Worm (Caenorhabditis elegans) whole organism, young adult: Measurements from ENCODE around the gene bath-44.

Experiments
- D2030.7 ChIP-seq: fragments of 200-800 bp; sonication (Bioruptor generic); IDR thresholded peaks from 2 replicates; pipeline ENCODE4 v1.3.6; 2022; ENCODE audit warnings: missing genetic modification reagents, missing genetic modification characterization, missing compliant biosample characterization
- F23B12.7 ChIP-seq: sonication (generic microtip); optimal IDR thresholded peaks from 2 replicates; lab custom pipeline; 2017; ENCODE audit warnings: missing genetic modification characterization, mild to moderate bottlenecking, missing compliant biosample characterization, antibody characterized with exemption, moderate library complexity; ENCODE audit not compliant: insufficient read depth
- F33H1.4 ChIP-seq: fragments of 200-800 bp; sonication (Bioruptor generic); IDR thresholded peaks from 2 replicates; pipeline ENCODE4 v1.3.6; 2022; ENCODE audit warnings: missing genetic modification reagents, missing genetic modification characterization, missing compliant biosample characterization
- Y56A3A.18 ChIP-seq: fragments of 200-800 bp; sonication (Bioruptor generic); IDR thresholded peaks from 2 replicates; pipeline ENCODE4 v1.3.6; 2022; ENCODE audit warnings: missing genetic modification reagents, missing genetic modification characterization, missing compliant biosample characterization
- Y67H2A.10 ChIP-seq: fragments of 200-800 bp; sonication (Bioruptor generic); conservative IDR thresholded peaks from 2 replicates; pipeline ENCODE4 v1.3.6; 2022; ENCODE audit warnings: missing genetic modification reagents, missing genetic modification characterization, missing compliant biosample characterization
- ama-1 ChIP-seq, 3 experiments: fragments of 150-350 bp in 1 of 3; sonication (generic microtip) in 2 of 3; optimal IDR thresholded peaks; 2 replicates each; lab custom pipeline; 2014 to 2018; ENCODE audit warnings: missing biosample characterization in 2 of 3, missing genetic modification characterization in 2 of 3, missing genetic modification reagents in 2 of 3
- aptf-2 ChIP-seq: fragments of 200-800 bp; sonication (Bioruptor generic); conservative IDR thresholded peaks from 2 replicates; pipeline ENCODE4 v1.3.6; 2022; ENCODE audit warnings: missing genetic modification reagents, missing genetic modification characterization, missing compliant biosample characterization
- aptf-3 ChIP-seq: fragments of 200-800 bp; sonication (Bioruptor generic); IDR thresholded peaks from 2 replicates; pipeline ENCODE4 v1.3.6; 2022; ENCODE audit warnings: missing genetic modification characterization, missing compliant biosample characterization
- attf-3 ChIP-seq: fragments of 200-800 bp; sonication (Bioruptor generic); conservative IDR thresholded peaks from 2 replicates; pipeline ENCODE4 v1.3.6; 2022; ENCODE audit warnings: missing genetic modification reagents, missing genetic modification characterization, missing compliant biosample characterization
- attf-6 ChIP-seq: fragments of 200-800 bp; sonication (Bioruptor generic); IDR thresholded peaks from 2 replicates; pipeline ENCODE4 v1.3.6; 2022; ENCODE audit warnings: missing genetic modification reagents, missing genetic modification characterization, missing compliant biosample characterization
- ccch-3 ChIP-seq: fragments of 200-800 bp; sonication (Bioruptor generic); optimal IDR thresholded peaks from 2 replicates; lab custom pipeline; 2018; ENCODE audit warnings: mild to moderate bottlenecking, missing genetic modification characterization, missing compliant biosample characterization
- ceh-100 ChIP-seq: fragments of 200-800 bp; sonication (Bioruptor generic); IDR thresholded peaks from 2 replicates; pipeline ENCODE4 v1.3.6; 2022; ENCODE audit warnings: missing genetic modification reagents, missing genetic modification characterization, missing compliant biosample characterization
- ceh-40 ChIP-seq: fragments of 200-800 bp; sonication (Bioruptor generic); IDR thresholded peaks from 2 replicates; pipeline ENCODE4 v1.3.6; 2022; ENCODE audit warnings: missing genetic modification characterization, missing compliant biosample characterization
- ceh-58 ChIP-seq: fragments of 200-800 bp; sonication (Bioruptor generic); IDR thresholded peaks from 2 replicates; pipeline ENCODE4 v1.3.6; 2022; ENCODE audit warnings: missing genetic modification characterization, missing compliant biosample characterization
- ceh-79 ChIP-seq: sonication (generic microtip); optimal IDR thresholded peaks from 2 replicates; lab custom pipeline; 2017; ENCODE audit warnings: mild to moderate bottlenecking, missing genetic modification characterization, missing compliant biosample characterization
- ceh-91 ChIP-seq: fragments of 200-800 bp; sonication (Bioruptor generic); IDR thresholded peaks from 2 replicates; pipeline ENCODE4 v1.3.6; 2022; ENCODE audit warnings: missing genetic modification reagents, missing genetic modification characterization, missing compliant biosample characterization
- die-1 ChIP-seq: sonication (generic microtip); optimal IDR thresholded peaks from 2 replicates; lab custom pipeline; 2016; ENCODE audit warnings: missing genotype, mild to moderate bottlenecking, missing genetic modification characterization, missing compliant biosample characterization
- dpff-1 ChIP-seq: sonication (generic microtip); optimal IDR thresholded peaks from 2 replicates; lab custom pipeline; 2017; ENCODE audit warnings: mild to moderate bottlenecking, missing genetic modification characterization, missing compliant biosample characterization
- dpl-1 ChIP-seq: fragments of 150-350 bp; optimal IDR thresholded peaks from 2 replicates; lab custom pipeline; 2014; ENCODE audit warnings: missing biosample characterization, missing genetic modification reagents, missing genetic modification characterization
- efl-1 ChIP-seq: fragments of 150-350 bp; optimal IDR thresholded peaks from 2 replicates; lab custom pipeline; 2014; ENCODE audit warnings: missing biosample characterization, missing genetic modification reagents, missing genetic modification characterization
- egrh-3 ChIP-seq: fragments of 200-800 bp; sonication (Bioruptor generic); IDR thresholded peaks from 2 replicates; pipeline ENCODE4 v1.3.6; 2022; ENCODE audit warnings: missing genetic modification reagents, missing genetic modification characterization, missing compliant biosample characterization
- hmg-1.2 ChIP-seq: fragments of 200-800 bp; sonication (Bioruptor generic); IDR thresholded peaks from 2 replicates; pipeline ENCODE4 v1.3.6; 2022; ENCODE audit warnings: missing genetic modification reagents, missing genetic modification characterization, missing compliant biosample characterization
- hsf-1 ChIP-seq: fragments of 200-800 bp; sonication (Bioruptor generic); IDR thresholded peaks from 2 replicates; pipeline ENCODE4 v1.3.6; 2022; ENCODE audit warnings: missing genetic modification reagents, missing genetic modification characterization, missing compliant biosample characterization
- let-526 ChIP-seq: fragments of 200-800 bp; sonication (Bioruptor generic); IDR thresholded peaks from 2 replicates; pipeline ENCODE4 v1.3.6; 2022; ENCODE audit warnings: missing genetic modification reagents, missing genetic modification characterization, missing compliant biosample characterization
- let-607 ChIP-seq, 2 experiments: fragments of 200-800 bp in 1 of 2; sonication (Bioruptor generic) in 1 of 2; sonication (generic microtip) in 1 of 2; optimal IDR thresholded peaks; 2 replicates each; lab custom pipeline; 2016 to 2018; ENCODE audit warnings: mild to moderate bottlenecking in 2 of 2, missing compliant biosample characterization in 2 of 2, missing genetic modification characterization in 2 of 2, moderate library complexity in 2 of 2, missing genotype in 1 of 2
- lin-26 ChIP-seq: fragments of 200-800 bp; sonication (Bioruptor generic); IDR thresholded peaks from 2 replicates; pipeline ENCODE4 v1.3.6; 2022; ENCODE audit warnings: missing genetic modification reagents, missing genetic modification characterization, missing compliant biosample characterization
- lin-54 ChIP-seq: fragments of 200-800 bp; sonication (Bioruptor generic); optimal IDR thresholded peaks from 2 replicates; lab custom pipeline; 2018; ENCODE audit warnings: mild to moderate bottlenecking, missing genetic modification characterization, missing compliant biosample characterization
- lir-1 ChIP-seq: fragments of 200-800 bp; sonication (Bioruptor generic); conservative IDR thresholded peaks from 2 replicates; pipeline ENCODE4 v1.3.6; 2022; ENCODE audit warnings: missing genetic modification reagents, missing genetic modification characterization, missing compliant biosample characterization
- lsl-1 ChIP-seq: fragments of 200-800 bp; sonication (Bioruptor generic); optimal IDR thresholded peaks from 2 replicates; lab custom pipeline; 2018; ENCODE audit warnings: mild to moderate bottlenecking, missing genetic modification characterization, moderate library complexity, missing compliant biosample characterization
- madf-3 ChIP-seq: fragments of 200-800 bp; sonication (Bioruptor generic); IDR thresholded peaks from 2 replicates; pipeline ENCODE4 v1.3.6; 2022; ENCODE audit warnings: missing genetic modification reagents, missing genetic modification characterization, missing compliant biosample characterization
- madf-6 ChIP-seq: fragments of 200-800 bp; sonication (Bioruptor generic); IDR thresholded peaks from 2 replicates; pipeline ENCODE4 v1.3.6; 2022; ENCODE audit warnings: missing genetic modification reagents, missing genetic modification characterization, missing compliant biosample characterization
- mcd-1 ChIP-seq: fragments of 200-800 bp; sonication (Bioruptor generic); IDR thresholded peaks from 2 replicates; pipeline ENCODE4 v1.3.6; 2022; ENCODE audit warnings: missing genetic modification reagents, missing genetic modification characterization, missing compliant biosample characterization
- nfya-1 ChIP-seq: sonication (generic microtip); optimal IDR thresholded peaks from 2 replicates; lab custom pipeline; 2017; ENCODE audit warnings: antibody characterized with exemption, missing compliant biosample characterization, missing genetic modification characterization, borderline replicate concordance; ENCODE audit not compliant: insufficient read depth
- nhr-179 ChIP-seq: sonication (generic microtip); optimal IDR thresholded peaks from 2 replicates; lab custom pipeline; 2016; ENCODE audit warnings: mild to moderate bottlenecking, missing genetic modification characterization, missing compliant biosample characterization
- nhr-27 ChIP-seq: fragments of 200-800 bp; sonication (Bioruptor generic); optimal IDR thresholded peaks from 2 replicates; lab custom pipeline; 2018; ENCODE audit warnings: mild to moderate bottlenecking, missing genetic modification characterization, moderate library complexity, missing compliant biosample characterization
- pbrm-1 ChIP-seq: fragments of 200-800 bp; sonication (Bioruptor generic); IDR thresholded peaks from 2 replicates; pipeline ENCODE4 v1.3.6; 2022; ENCODE audit warnings: missing genetic modification reagents, missing genetic modification characterization, missing compliant biosample characterization
- rpc-1 ChIP-seq, 2 experiments: fragments of 150-350 bp in 1 of 2; sonication (generic microtip) in 1 of 2; optimal IDR thresholded peaks; 2 replicates each; lab custom pipeline; 2014 to 2018; ENCODE audit warnings: missing biosample characterization in 1 of 2, missing genetic modification characterization in 1 of 2, missing genetic modification reagents in 1 of 2, missing genotype in 1 of 2
- snpc-4 ChIP-seq, 5 experiments: fragments of 150-350 bp in 1 of 5; sonication (generic microtip) in 4 of 5; optimal IDR thresholded peaks; 2 replicates each; lab custom pipeline; 2014 to 2018; ENCODE audit warnings: missing genetic modification characterization in 5 of 5, missing biosample characterization in 3 of 5, antibody characterized with exemption in 2 of 5, mild to moderate bottlenecking in 2 of 5, missing compliant biosample characterization in 2 of 5, missing genotype in 2 of 5, moderate library complexity in 2 of 5, missing genetic modification reagents in 1 of 5
- sptf-2 ChIP-seq: fragments of 200-800 bp; sonication (Bioruptor generic); optimal IDR thresholded peaks from 2 replicates; lab custom pipeline; 2018; ENCODE audit warnings: mild to moderate bottlenecking, missing genetic modification characterization, missing compliant biosample characterization
- tlf-1 ChIP-seq: fragments of 200-800 bp; sonication (Bioruptor generic); optimal IDR thresholded peaks from 2 replicates; lab custom pipeline; 2018; ENCODE audit warnings: mild to moderate bottlenecking, missing genetic modification characterization, missing compliant biosample characterization
- unc-62 ChIP-seq: fragments of 150-350 bp; optimal IDR thresholded peaks from 2 replicates; lab custom pipeline; 2014; ENCODE audit warnings: missing biosample characterization, missing genetic modification reagents, missing genetic modification characterization
- zfh-2 ChIP-seq: fragments of 200-800 bp; sonication (Bioruptor generic); conservative IDR thresholded peaks from 2 replicates; pipeline ENCODE4 v1.3.6; 2022; ENCODE audit warnings: missing genetic modification reagents, missing genetic modification characterization, missing compliant biosample characterization
- zim-3 ChIP-seq: sonication (generic microtip); optimal IDR thresholded peaks from 2 replicates; lab custom pipeline; 2017; ENCODE audit warnings: mild to moderate bottlenecking, missing genetic modification characterization, moderate library complexity, missing compliant biosample characterization
- ztf-18 ChIP-seq: sonication (generic microtip); optimal IDR thresholded peaks from 2 replicates; lab custom pipeline; 2016; ENCODE audit warnings: missing genotype, mild to moderate bottlenecking, missing genetic modification characterization, missing compliant biosample characterization
- ztf-25 ChIP-seq: fragments of 200-800 bp; sonication (Bioruptor generic); IDR thresholded peaks from 2 replicates; pipeline ENCODE4 v1.3.6; 2022; ENCODE audit warnings: missing genetic modification reagents, missing genetic modification characterization, missing compliant biosample characterization

The bath-44 gene

DNA sequence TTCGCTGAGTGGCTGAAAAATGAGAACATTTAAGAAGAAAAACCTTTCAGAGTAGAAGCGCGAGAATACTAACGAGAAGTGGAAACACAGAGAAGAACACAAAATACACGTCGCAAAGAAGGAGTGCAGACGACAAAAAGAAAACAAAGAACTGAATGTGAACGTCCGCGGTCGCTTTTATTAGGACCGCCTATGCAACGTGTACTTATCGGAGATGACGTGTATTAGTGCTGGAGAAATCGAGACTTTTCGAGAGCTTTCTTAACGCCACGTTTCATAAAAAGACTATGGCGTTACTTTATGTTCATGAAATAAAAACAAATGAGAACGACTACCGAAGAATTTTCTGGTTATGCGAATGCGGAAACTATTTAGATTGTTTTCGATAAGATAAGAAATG, 42.2 kb upstream of the bath-44 start, which contains the start of gene hsp-4:
hsp-4 (minus strand) TSS at position 139 of the 400 bp plus-strand sequence.
- TF ChIP-seq aptf-2 (GFP tag; lab: Robert Waterston, UW), result 0 out of 2 replicates have a peak, but pooled peaks have one; percentile 9
- TF ChIP-seq dpff-1 (tag; lab: Kevin White, UChicago), result no peak
- TF ChIP-seq lin-26, result no peak
- no peak for TF ChIP-seq dpl-1 (GFP tag; lab: Kevin White, UChicago)
- peak in 1 of 2 experiments; percentile 70 for TF ChIP-seq let-607 (tag; optimal IDR thresholded peaks at IDR 0.05; lab: Kevin White, UChicago)
- TF ChIP-seq hsf-1, result peak; percentile 54; the same call in 1 of the 2 replicates
- no peak for TF ChIP-seq madf-3
- no peak for TF ChIP-seq zfh-2 (GFP tag; lab: Robert Waterston, UW)
- no peak for TF ChIP-seq ccch-3 (GFP tag; lab: Kevin White, UChicago)
- TF ChIP-seq, all 124 proteins: peak for 3

DNA sequence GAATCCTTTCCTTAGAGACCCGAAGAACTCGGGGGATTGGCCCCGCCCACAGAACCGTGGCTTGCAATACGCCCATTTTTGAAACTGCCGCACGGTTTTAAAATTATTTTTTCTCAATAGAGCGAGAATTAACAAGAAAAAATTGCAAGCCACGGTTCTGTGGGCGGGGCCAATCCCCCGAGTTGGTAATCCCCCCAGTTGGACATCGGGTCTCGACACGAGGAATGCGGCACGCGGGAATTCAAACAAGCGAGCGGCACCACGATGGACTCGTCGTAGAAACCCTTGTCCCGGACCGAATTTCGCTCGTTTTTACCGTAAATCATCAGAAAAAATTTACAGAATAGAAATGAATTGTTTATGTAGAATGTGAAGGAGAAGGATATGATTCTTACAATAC, 41.7 kb upstream of the bath-44 start:
- TF ChIP-seq nhr-27 (tag; lab: Kevin White, UChicago) (no peak), ceh-79 (tag; lab: Kevin White, UChicago) (no peak), ceh-100 (GFP tag; lab: Robert Waterston, UW) (peak; percentile 70), ceh-91 (GFP tag; lab: Robert Waterston, UW) (peak; percentile 58), lsl-1 (peak; percentile 65), F33H1.4 (GFP tag; lab: Robert Waterston, UW) (peak; percentile 76), ceh-58 (no peak), lin-54 (GFP tag; lab: Kevin White, UChicago) (peak; percentile 77), unc-62 (GFP tag; lab: Kevin White, UChicago) (no peak), pbrm-1 (GFP tag; lab: Robert Waterston, UW) (0 out of 2 replicates have a peak, but pooled peaks have one; percentile 16), attf-3 (GFP tag; lab: Robert Waterston, UW) (0 out of 2 replicates have a peak, but pooled peaks have one; percentile 8), ztf-18 (tag; lab: Kevin White, UChicago) (peak; percentile 30), ztf-25 (GFP tag; lab: Robert Waterston, UW) (no peak), dpl-1 (GFP tag; lab: Kevin White, UChicago) (peak; percentile 40), lir-1 (no peak), snpc-4 (GFP tag; optimal IDR thresholded peaks at IDR 0.05; lab: Kevin White, UChicago) (peak; percentile 3), snpc-4 (tag; optimal IDR thresholded peaks at IDR 0.05; lab: Kevin White, UChicago) (peak in 1 of 4 experiments; percentile 8), let-526 (no peak), attf-6 (GFP tag; lab: Robert Waterston, UW) (0 out of 2 replicates have a peak, but pooled peaks have one; percentile 38), madf-6 (GFP tag; lab: Robert Waterston, UW) (peak; percentile 79), rpc-1 (optimal IDR thresholded peaks at IDR 0.05; lab: Kevin White, UChicago) (no peak), rpc-1 (tag; optimal IDR thresholded peaks at IDR 0.05; lab: Kevin White, UChicago) (no peak), mcd-1 (GFP tag; lab: Robert Waterston, UW) (peak; percentile 69), aptf-3 (GFP tag; lab: Robert Waterston, UW) (no peak), nhr-179 (tag; lab: Kevin White, UChicago) (no peak), efl-1 (GFP tag; lab: Kevin White, UChicago) (peak; percentile 73), die-1 (tag; lab: Kevin White, UChicago) (no peak), Y56A3A.18 (GFP tag; lab: Robert Waterston, UW) (no peak), Y67H2A.10 (GFP tag; lab: Robert Waterston, UW) (no peak), zim-3 (no peak), ceh-40 (GFP tag; lab: Robert Waterston, UW) (no peak), egrh-3 (GFP tag; lab: Robert Waterston, UW) (peak; percentile 29; the same call in 1 of the 2 replicates), F23B12.7 (tag; lab: Kevin White, UChicago) (no peak), sptf-2 (GFP tag; lab: Kevin White, UChicago) (no peak), hmg-1.2 (peak; percentile 30; the same call in 1 of the 2 replicates), nfya-1 (no peak), tlf-1 (GFP tag; lab: Kevin White, UChicago) (no peak), hsf-1 (peak; percentile 23; the same call in 1 of the 2 replicates), ama-1 (optimal IDR thresholded peaks at IDR 0.05; lab: Kevin White, UChicago) (no peak), ama-1 (GFP tag; optimal IDR thresholded peaks at IDR 0.05; lab: Kevin White, UChicago) (no peak), D2030.7 (GFP tag; lab: Robert Waterston, UW) (peak; percentile 55)
